Fruit fly (Drosophila melanogaster): ENCODE results near the gene CG31751.

dm6 chr2L:18638945-18639344 lies 38.1 kb upstream of the CG31751 start:
- TF ChIP-seq p53 (GFP tag; optimal IDR thresholded peaks at IDR 0.05) (no peak), gcm2 (GFP tag; optimal IDR thresholded peaks at IDR 0.05) (no peak), CG14965 (GFP tag; optimal IDR thresholded peaks at IDR 0.05; ENCODE audit: borderline replicate concordance) (no peak), crc (GFP tag; optimal IDR thresholded peaks at IDR 0.05) (no peak), mam (GFP tag; optimal IDR thresholded peaks at IDR 0.05) (no peak), CG12071 (GFP tag; optimal IDR thresholded peaks at IDR 0.05) (no peak), gfzf (GFP tag; optimal IDR thresholded peaks at IDR 0.05) (no peak), Dad (GFP tag; optimal IDR thresholded peaks at IDR 0.05) (no peak), sc (optimal IDR thresholded peaks at IDR 0.05) (no peak), sc (GFP tag; optimal IDR thresholded peaks at IDR 0.05) (no peak), YL-1 (GFP tag; optimal IDR thresholded peaks at IDR 0.05) (no peak), Drgx (GFP tag; IDR thresholded peaks at IDR 0.05) (no peak)

All from whole organism, embryonic.